Worm (Caenorhabditis elegans) whole organism, L2 larva: Measurements from ENCODE around the gene H04M03.3.

Experiments used
- F13H6.1 ChIP-seq: sonication (generic microtip); optimal IDR thresholded peaks from 2 replicates; lab custom pipeline; 2016; ENCODE audit warnings: missing genetic modification characterization, missing compliant biosample characterization
- R02D3.7 ChIP-seq: fragments of 150-350 bp; optimal IDR thresholded peaks from 2 replicates; lab custom pipeline; 2014; ENCODE audit warnings: missing biosample characterization, missing genetic modification characterization
- Y55F3AM.14 ChIP-seq: fragments of 200-800 bp; sonication (Bioruptor generic); optimal IDR thresholded peaks from 2 replicates; lab custom pipeline; 2018; ENCODE audit warnings: mild to moderate bottlenecking, missing genetic modification characterization, missing compliant biosample characterization
- alr-1 ChIP-seq: fragments of 150-350 bp; optimal IDR thresholded peaks from 2 replicates; lab custom pipeline; 2014; ENCODE audit warnings: missing biosample characterization, missing genetic modification characterization
- aly-2 ChIP-seq: fragments of 150-350 bp; optimal IDR thresholded peaks from 2 replicates; lab custom pipeline; 2014; ENCODE audit warnings: missing biosample characterization, missing genetic modification characterization
- blmp-1 ChIP-seq: sonication (generic microtip); optimal IDR thresholded peaks from 2 replicates; lab custom pipeline; 2017; ENCODE audit warnings: missing genetic modification characterization, mild to moderate bottlenecking, missing compliant biosample characterization, antibody characterized with exemption, moderate library complexity; ENCODE audit not compliant: insufficient read depth
- ceh-16 ChIP-seq: fragments of 150-350 bp; optimal IDR thresholded peaks from 2 replicates; lab custom pipeline; 2014; ENCODE audit warnings: missing biosample characterization, missing genetic modification characterization
- crh-2 ChIP-seq: sonication (generic microtip); optimal IDR thresholded peaks from 2 replicates; lab custom pipeline; 2017; ENCODE audit warnings: missing biosample characterization, missing genetic modification characterization
- dmd-4 ChIP-seq: sonication (generic microtip); optimal IDR thresholded peaks from 2 replicates; lab custom pipeline; 2017; ENCODE audit warnings: missing biosample characterization, missing genetic modification characterization
- egl-27 ChIP-seq: sonication (generic microtip); optimal IDR thresholded peaks from 3 replicates; lab custom pipeline; 2017; ENCODE audit warnings: missing biosample characterization, missing genetic modification reagents, missing genetic modification characterization
- elt-1 ChIP-seq: fragments of 150-350 bp; optimal IDR thresholded peaks from 2 replicates; lab custom pipeline; 2014; ENCODE audit warnings: missing biosample characterization, missing genetic modification characterization
- elt-3 ChIP-seq: sonication (generic microtip); optimal IDR thresholded peaks from 2 replicates; lab custom pipeline; 2017; ENCODE audit warnings: missing biosample characterization, missing genetic modification characterization
- gmeb-1 ChIP-seq: fragments of 150-350 bp; optimal IDR thresholded peaks from 2 replicates; lab custom pipeline; 2014; ENCODE audit warnings: missing biosample characterization, missing genetic modification characterization
- lin-11 ChIP-seq: fragments of 150-350 bp; sonication (generic microtip); optimal IDR thresholded peaks from 2 replicates; lab custom pipeline; 2014; ENCODE audit warnings: missing biosample characterization, missing genetic modification characterization, inconsistent platforms, mixed read lengths
- lin-13 ChIP-seq: fragments of 150-350 bp; optimal IDR thresholded peaks from 2 replicates; lab custom pipeline; 2014; ENCODE audit warnings: missing biosample characterization, missing genetic modification reagents, missing genetic modification characterization
- lin-39 ChIP-seq: fragments of 150-350 bp; optimal IDR thresholded peaks from 2 replicates; lab custom pipeline; 2014; ENCODE audit warnings: missing biosample characterization, missing genetic modification reagents, missing genetic modification characterization
- lsy-2 ChIP-seq, 2 experiments: fragments of 150-350 bp in 1 of 2; sonication (generic microtip) in 1 of 2; optimal IDR thresholded peaks; 2 replicates each; lab custom pipeline; 2014 to 2017; ENCODE audit warnings: missing biosample characterization in 2 of 2, missing genetic modification characterization in 2 of 2
- mab-5 ChIP-seq: fragments of 150-350 bp; optimal IDR thresholded peaks from 2 replicates; lab custom pipeline; 2014; ENCODE audit warnings: missing biosample characterization, missing genetic modification characterization
- mbf-1 ChIP-seq: sonication (generic microtip); optimal IDR thresholded peaks from 2 replicates; lab custom pipeline; 2017; ENCODE audit warnings: missing biosample characterization, missing genetic modification characterization
- nhr-10 ChIP-seq: sonication (generic microtip); optimal IDR thresholded peaks from 2 replicates; lab custom pipeline; 2017; ENCODE audit warnings: missing biosample characterization, missing genetic modification characterization
- nhr-11 ChIP-seq: fragments of 150-350 bp; optimal IDR thresholded peaks from 2 replicates; lab custom pipeline; 2014; ENCODE audit warnings: missing biosample characterization, missing genetic modification characterization
- nhr-12 ChIP-seq: fragments of 150-350 bp; optimal IDR thresholded peaks from 2 replicates; lab custom pipeline; 2014; ENCODE audit warnings: missing biosample characterization, missing genetic modification characterization
- nhr-129 ChIP-seq: fragments of 150-350 bp; optimal IDR thresholded peaks from 2 replicates; lab custom pipeline; 2014; ENCODE audit warnings: missing biosample characterization, missing genetic modification characterization
- nhr-21 ChIP-seq: fragments of 150-350 bp; optimal IDR thresholded peaks from 2 replicates; lab custom pipeline; 2014; ENCODE audit warnings: missing biosample characterization, missing genetic modification characterization
- nhr-6 ChIP-seq: fragments of 150-350 bp; optimal IDR thresholded peaks from 2 replicates; lab custom pipeline; 2014; ENCODE audit warnings: missing biosample characterization, missing genetic modification characterization
- peb-1 ChIP-seq: fragments of 150-350 bp; optimal IDR thresholded peaks from 2 replicates; lab custom pipeline; 2014; ENCODE audit warnings: missing biosample characterization, missing genetic modification characterization
- sem-4 ChIP-seq: fragments of 150-350 bp; optimal IDR thresholded peaks from 2 replicates; lab custom pipeline; 2014; ENCODE audit warnings: missing biosample characterization, missing genetic modification reagents, missing genetic modification characterization
- sma-3 ChIP-seq: sonication (generic microtip); optimal IDR thresholded peaks from 2 replicates; lab custom pipeline; 2016; ENCODE audit warnings: missing genetic modification reagents, missing genetic modification characterization, missing compliant biosample characterization
- sma-9 ChIP-seq, 2 experiments: fragments of 150-350 bp in 1 of 2; sonication (generic microtip) in 1 of 2; optimal IDR thresholded peaks; 2 replicates each; lab custom pipeline; 2014 to 2016; ENCODE audit warnings: missing genetic modification characterization in 2 of 2, mild to moderate bottlenecking in 1 of 2, missing biosample characterization in 1 of 2, missing compliant biosample characterization in 1 of 2, missing genetic modification reagents in 1 of 2, moderate library complexity in 1 of 2
- snpc-4 ChIP-seq: fragments of 150-350 bp; optimal IDR thresholded peaks from 2 replicates; lab custom pipeline; 2014; ENCODE audit warnings: missing biosample characterization, missing genetic modification characterization
- unc-39 ChIP-seq: fragments of 150-350 bp; optimal IDR thresholded peaks from 2 replicates; lab custom pipeline; 2014; ENCODE audit warnings: missing biosample characterization, missing genetic modification characterization
- unc-55 ChIP-seq: fragments of 150-350 bp; sonication (generic microtip); optimal IDR thresholded peaks from 3 replicates; lab custom pipeline; 2014; ENCODE audit warnings: missing biosample characterization, missing genetic modification reagents, missing genetic modification characterization
- ztf-1 ChIP-seq: fragments of 200-800 bp; sonication (Bioruptor generic); conservative IDR thresholded peaks from 2 replicates; pipeline ENCODE4 v1.3.6; 2022; ENCODE audit warnings: missing genetic modification characterization, missing compliant biosample characterization
- ztf-11 ChIP-seq: sonication (generic microtip); optimal IDR thresholded peaks from 2 replicates; lab custom pipeline; 2017; ENCODE audit warnings: missing biosample characterization, missing genetic modification characterization
- ztf-4 ChIP-seq: fragments of 150-350 bp; optimal IDR thresholded peaks from 2 replicates; lab custom pipeline; 2014; ENCODE audit warnings: missing biosample characterization, missing genetic modification characterization

The H04M03.3 gene

ce11 chrIV:5850765-5851377 lies 40.5 kb upstream of the H04M03.3 start:
- TF ChIP-seq alr-1 (no peak), lin-11 (no peak), nhr-21 (tag; lab: Kevin White, UChicago) (no peak), F13H6.1 (no peak), ztf-1 (no peak), Y55F3AM.14 (GFP tag; lab: Kevin White, UChicago) (no peak), ztf-11 (no peak), nhr-11 (no peak), nhr-6 (tag; lab: Kevin White, UChicago) (no peak), unc-39 (tag; lab: Kevin White, UChicago) (no peak), mab-5 (tag; lab: Kevin White, UChicago) (no peak), lin-39 (tag; lab: Kevin White, UChicago) (no peak), sma-3 (GFP tag; lab: Kevin White, UChicago) (no peak)

- TF ChIP-seq aly-2 (no peak), ztf-4 (tag; lab: Kevin White, UChicago) (no peak), nhr-10 (tag; lab: Kevin White, UChicago) (no peak), nhr-21 (tag; lab: Kevin White, UChicago) (no peak), sma-9 (GFP tag; optimal IDR thresholded peaks at IDR 0.05; lab: Kevin White, UChicago) (no peak), sma-9 (tag; optimal IDR thresholded peaks at IDR 0.05; lab: Kevin White, UChicago) (no peak), snpc-4 (tag; lab: Kevin White, UChicago) (no peak), mbf-1 (no peak)
Measured at ce11 chrIV:5855608-5856007, 35.8 kb upstream of the H04M03.3 start.

- no peak for TF ChIP-seq elt-1 (tag; lab: Kevin White, UChicago)
- TF ChIP-seq nhr-6 (tag; lab: Kevin White, UChicago), result no peak
- TF ChIP-seq ceh-16 (tag; lab: Kevin White, UChicago), result no peak
- no peak for TF ChIP-seq lin-11
- TF ChIP-seq unc-39 (tag; lab: Kevin White, UChicago), result no peak
- TF ChIP-seq nhr-129 (tag; lab: Kevin White, UChicago), result no peak
- TF ChIP-seq nhr-11, result no peak
- no peak for TF ChIP-seq elt-3
- TF ChIP-seq nhr-12 (tag; lab: Kevin White, UChicago), result no peak
- TF ChIP-seq nhr-21 (tag; lab: Kevin White, UChicago), result no peak
- TF ChIP-seq unc-55 (GFP tag; lab: Kevin White, UChicago), result no peak
- no peak for TF ChIP-seq sma-3 (GFP tag; lab: Kevin White, UChicago)
- TF ChIP-seq gmeb-1, result no peak
- no peak for TF ChIP-seq crh-2 (tag; lab: Kevin White, UChicago)
- TF ChIP-seq R02D3.7 (tag; lab: Kevin White, UChicago), result no peak
- TF ChIP-seq alr-1, result no peak
- TF ChIP-seq lsy-2 (tag; optimal IDR thresholded peaks at IDR 0.05; lab: Kevin White, UChicago), result no peak
Measured at ce11 chrIV:5856975-5857374, 34.4 kb upstream of the H04M03.3 start.

ce11 chrIV:5858212-5858611 lies 33.2 kb upstream of the H04M03.3 start:
- no peak for TF ChIP-seq unc-55 (GFP tag; lab: Kevin White, UChicago)
- no peak for TF ChIP-seq dmd-4 (tag; lab: Kevin White, UChicago)
- peak; percentile 69 for TF ChIP-seq blmp-1 (tag; lab: Kevin White, UChicago)
- no peak for TF ChIP-seq nhr-6 (tag; lab: Kevin White, UChicago)
- TF ChIP-seq sem-4, result no peak
- TF ChIP-seq nhr-10 (tag; lab: Kevin White, UChicago), result no peak
- TF ChIP-seq, all 48 proteins: peak for 1

- TF ChIP-seq sma-9 (GFP tag; optimal IDR thresholded peaks at IDR 0.05; lab: Kevin White, UChicago) (no peak), sma-9 (tag; optimal IDR thresholded peaks at IDR 0.05; lab: Kevin White, UChicago) (no peak), F13H6.1 (no peak), lin-13 (GFP tag; lab: Kevin White, UChicago) (no peak), peb-1 (tag; lab: Kevin White, UChicago) (no peak), nhr-12 (tag; lab: Kevin White, UChicago) (no peak), dmd-4 (tag; lab: Kevin White, UChicago) (no peak), nhr-10 (tag; lab: Kevin White, UChicago) (no peak), egl-27 (tag; lab: Kevin White, UChicago) (no peak)
Measured at ce11 chrIV:5859876-5860275, 31.5 kb upstream of the H04M03.3 start, which contains the start of gene C06E7.4. C06E7.4 (minus strand) TSS chrIV:5859976.
